Worm (Caenorhabditis elegans) whole organism, L3 larva: ENCODE measurements around the gene F44E2.8.

Experiments
- R02D3.7 ChIP-seq: fragments of 150-350 bp; optimal IDR thresholded peaks from 2 replicates; lab custom pipeline; 2014; ENCODE audit warnings: missing biosample characterization, missing genetic modification characterization
- ZK546.5 ChIP-seq: sonication (generic microtip); optimal IDR thresholded peaks from 2 replicates; lab custom pipeline; 2017; ENCODE audit warnings: missing biosample characterization, missing genetic modification characterization
- ama-1 ChIP-seq: fragments of 150-350 bp; optimal IDR thresholded peaks from 2 replicates; lab custom pipeline; 2018
- ceh-28 ChIP-seq: fragments of 150-350 bp; optimal IDR thresholded peaks from 2 replicates; lab custom pipeline; 2014; ENCODE audit warnings: missing biosample characterization, missing genetic modification reagents, missing genetic modification characterization
- ceh-9 ChIP-seq: sonication (generic microtip); optimal IDR thresholded peaks from 2 replicates; lab custom pipeline; 2018; ENCODE audit warnings: missing biosample characterization, missing genetic modification characterization
- egl-5 ChIP-seq: fragments of 150-350 bp; optimal IDR thresholded peaks from 2 replicates; lab custom pipeline; 2017; ENCODE audit warnings: missing biosample characterization, missing genetic modification reagents, missing genetic modification characterization, inconsistent platforms
- elt-2 ChIP-seq: sonication (generic microtip); optimal IDR thresholded peaks from 2 replicates; lab custom pipeline; 2016; ENCODE audit warnings: missing genetic modification reagents, mild to moderate bottlenecking, missing genetic modification characterization, missing compliant biosample characterization
- elt-3 ChIP-seq, 3 experiments: fragments of 150-350 bp in 1 of 3; sonication (generic microtip) in 2 of 3; optimal IDR thresholded peaks; 2 replicates in 2 of 3; 4 replicates in 1 of 3; lab custom pipeline; 2014 to 2017; ENCODE audit warnings: missing biosample characterization in 3 of 3, missing genetic modification characterization in 3 of 3
- eor-1 ChIP-seq, 2 experiments: fragments of 150-350 bp; optimal IDR thresholded peaks; 2 replicates each; lab custom pipeline; 2014 to 2018; ENCODE audit warnings: missing biosample characterization in 2 of 2, missing genetic modification characterization in 2 of 2
- fkh-10 ChIP-seq: sonication (generic microtip); optimal IDR thresholded peaks from 2 replicates; lab custom pipeline; 2017; ENCODE audit warnings: missing biosample characterization, missing genetic modification reagents, missing genetic modification characterization
- fos-1 ChIP-seq: fragments of 150-350 bp; optimal IDR thresholded peaks from 2 replicates; lab custom pipeline; 2014; ENCODE audit warnings: missing biosample characterization, missing genetic modification characterization
- hmg-11 ChIP-seq: sonication (generic microtip); optimal IDR thresholded peaks from 2 replicates; lab custom pipeline; 2016; ENCODE audit warnings: missing genetic modification characterization, missing compliant biosample characterization
- jun-1 ChIP-seq: fragments of 150-350 bp; optimal IDR thresholded peaks from 2 replicates; lab custom pipeline; 2014; ENCODE audit warnings: missing biosample characterization, missing genetic modification reagents, missing genetic modification characterization
- lin-15B ChIP-seq: fragments of 150-350 bp; optimal IDR thresholded peaks from 2 replicates; lab custom pipeline; 2014; ENCODE audit warnings: missing biosample characterization, missing genetic modification characterization
- lin-39 ChIP-seq: fragments of 150-350 bp; optimal IDR thresholded peaks from 2 replicates; lab custom pipeline; 2018; ENCODE audit warnings: missing biosample characterization, missing genetic modification reagents, missing genetic modification characterization
- lsy-12 ChIP-seq: sonication (generic microtip); optimal IDR thresholded peaks from 2 replicates; lab custom pipeline; 2016; ENCODE audit warnings: mild to moderate bottlenecking, missing genetic modification characterization, missing compliant biosample characterization
- mdl-1 ChIP-seq: fragments of 150-350 bp; optimal IDR thresholded peaks from 2 replicates; lab custom pipeline; 2014; ENCODE audit warnings: missing biosample characterization, missing genetic modification characterization
- nfya-1 ChIP-seq: sonication (generic microtip); optimal IDR thresholded peaks from 2 replicates; lab custom pipeline; 2017; ENCODE audit warnings: missing genetic modification characterization, mild to moderate bottlenecking, missing compliant biosample characterization, antibody characterized with exemption, moderate library complexity; ENCODE audit not compliant: insufficient read depth
- nhr-12 ChIP-seq: fragments of 150-350 bp; optimal IDR thresholded peaks from 2 replicates; lab custom pipeline; 2014; ENCODE audit warnings: missing biosample characterization, missing genetic modification characterization
- nhr-23 ChIP-seq: fragments of 150-350 bp; optimal IDR thresholded peaks from 2 replicates; lab custom pipeline; 2014; ENCODE audit warnings: missing biosample characterization, missing genetic modification reagents, missing genetic modification characterization
- nhr-237 ChIP-seq: fragments of 150-350 bp; optimal IDR thresholded peaks from 2 replicates; lab custom pipeline; 2014; ENCODE audit warnings: missing biosample characterization, missing genetic modification characterization
- nhr-25 ChIP-seq: sonication (generic microtip); optimal IDR thresholded peaks from 2 replicates; lab custom pipeline; 2017; ENCODE audit warnings: missing biosample characterization, missing genetic modification characterization
- nhr-28 ChIP-seq: fragments of 150-350 bp; optimal IDR thresholded peaks from 2 replicates; lab custom pipeline; 2014; ENCODE audit warnings: missing biosample characterization, missing genetic modification characterization
- nhr-43 ChIP-seq: sonication (generic microtip); optimal IDR thresholded peaks from 2 replicates; lab custom pipeline; 2016; ENCODE audit warnings: mild to moderate bottlenecking, missing genetic modification characterization, missing compliant biosample characterization; ENCODE audit not compliant: poor library complexity, severe bottlenecking
- nhr-67 ChIP-seq: fragments of 150-350 bp; optimal IDR thresholded peaks from 2 replicates; lab custom pipeline; 2014; ENCODE audit warnings: missing biosample characterization, missing genetic modification characterization
- nhr-76 ChIP-seq: fragments of 150-350 bp; sonication (generic microtip); optimal IDR thresholded peaks from 5 replicates; lab custom pipeline; 2014; ENCODE audit warnings: missing biosample characterization, missing genetic modification characterization
- nhr-77 ChIP-seq: fragments of 150-350 bp; optimal IDR thresholded peaks from 2 replicates; lab custom pipeline; 2014; ENCODE audit warnings: missing biosample characterization, missing genetic modification characterization
- pha-4 ChIP-seq: fragments of 150-350 bp; optimal IDR thresholded peaks from 2 replicates; lab custom pipeline; 2014; ENCODE audit warnings: missing biosample characterization, missing genetic modification reagents, missing genetic modification characterization
- pqm-1 ChIP-seq: fragments of 150-350 bp; optimal IDR thresholded peaks from 2 replicates; lab custom pipeline; 2017; ENCODE audit warnings: missing biosample characterization, missing genetic modification characterization, inconsistent platforms
- sea-2 ChIP-seq: fragments of 150-350 bp; sonication (generic microtip); optimal IDR thresholded peaks from 4 replicates; lab custom pipeline; 2014; ENCODE audit warnings: missing biosample characterization, missing genetic modification reagents, missing genetic modification characterization
- skn-1 ChIP-seq: fragments of 150-350 bp; optimal IDR thresholded peaks from 2 replicates; lab custom pipeline; 2014; ENCODE audit warnings: missing biosample characterization, missing genetic modification characterization
- snpc-4 ChIP-seq: fragments of 150-350 bp; optimal IDR thresholded peaks from 2 replicates; lab custom pipeline; 2014; ENCODE audit warnings: missing biosample characterization, missing genetic modification characterization
- tbx-2 ChIP-seq: sonication (generic microtip); optimal IDR thresholded peaks from 2 replicates; lab custom pipeline; 2016; ENCODE audit warnings: mild to moderate bottlenecking, missing genetic modification characterization, missing compliant biosample characterization
- unc-62 ChIP-seq: fragments of 150-350 bp; sonication (generic microtip); optimal IDR thresholded peaks from 4 replicates; lab custom pipeline; 2014; ENCODE audit warnings: missing biosample characterization, missing genetic modification reagents, missing genetic modification characterization
- zag-1 ChIP-seq: fragments of 150-350 bp; optimal IDR thresholded peaks from 2 replicates; lab custom pipeline; 2014; ENCODE audit warnings: missing biosample characterization, missing genetic modification characterization
- ztf-4 ChIP-seq: fragments of 150-350 bp; optimal IDR thresholded peaks from 2 replicates; lab custom pipeline; 2014; ENCODE audit warnings: missing biosample characterization, missing genetic modification characterization

Gene F44E2.8

ce11 chrIII:8866038-8866437, 16.4 kb upstream of the F44E2.8 start:
- no peak for TF ChIP-seq ama-1 (lab: Kevin White, UChicago)
- TF ChIP-seq hmg-11 (tag; lab: Kevin White, UChicago), result no peak
- no peak for TF ChIP-seq fos-1 (tag; lab: Kevin White, UChicago)
- TF ChIP-seq egl-5 (tag; lab: Kevin White, UChicago), result no peak
- TF ChIP-seq zag-1, result no peak
- no peak for TF ChIP-seq nhr-76 (tag; lab: Kevin White, UChicago)
- TF ChIP-seq unc-62 (GFP tag; lab: Kevin White, UChicago), result no peak
- TF ChIP-seq eor-1 (tag; optimal IDR thresholded peaks at IDR 0.05; lab: Kevin White, UChicago), result no peak
- TF ChIP-seq nhr-28 (tag; lab: Kevin White, UChicago), result no peak
- no peak for TF ChIP-seq nhr-237 (tag; lab: Kevin White, UChicago)
- TF ChIP-seq jun-1, result no peak
- no peak for TF ChIP-seq nhr-77
- TF ChIP-seq nhr-25 (tag; lab: Kevin White, UChicago), result no peak

ce11 chrIII:8865294-8865766, 15.7 kb upstream of the F44E2.8 start:
- TF ChIP-seq lsy-12 (peak; percentile 72), fos-1 (tag; lab: Kevin White, UChicago) (peak; percentile 71), pqm-1 (tag; lab: Kevin White, UChicago) (peak; percentile 67), hmg-11 (tag; lab: Kevin White, UChicago) (peak; percentile 63), ztf-4 (tag; lab: Kevin White, UChicago) (peak; percentile 8), nfya-1 (tag; lab: Kevin White, UChicago) (peak; percentile 53), sea-2 (GFP tag; lab: Kevin White, UChicago) (no peak), nhr-25 (tag; lab: Kevin White, UChicago) (peak; percentile 75), nhr-23 (tag; lab: Kevin White, UChicago) (peak; percentile 57), ZK546.5 (no peak), tbx-2 (tag; lab: Kevin White, UChicago) (peak; percentile 25), lin-15B (tag; lab: Kevin White, UChicago) (peak; percentile 56), elt-2 (tag; lab: Kevin White, UChicago) (peak; percentile 84), egl-5 (tag; lab: Kevin White, UChicago) (peak; percentile 16), nhr-77 (no peak), lin-39 (tag; lab: Kevin White, UChicago) (no peak), mdl-1 (tag; lab: Kevin White, UChicago) (no peak), ceh-28 (tag; lab: Kevin White, UChicago) (peak; percentile 34), R02D3.7 (tag; lab: Kevin White, UChicago) (peak; percentile 33), fkh-10 (GFP tag; lab: Kevin White, UChicago) (no peak), snpc-4 (peak; percentile 46), nhr-43 (tag; lab: Kevin White, UChicago) (no peak), nhr-67 (tag; lab: Kevin White, UChicago) (no peak), jun-1 (peak; percentile 74), ama-1 (lab: Kevin White, UChicago) (peak; percentile 99)

ce11 chrIII:8858482-8858881, 8.8 kb upstream of the F44E2.8 start:
- TF ChIP-seq fos-1 (tag; lab: Kevin White, UChicago) (no peak), skn-1 (tag; lab: Kevin White, UChicago) (no peak), egl-5 (tag; lab: Kevin White, UChicago) (no peak), lin-15B (tag; lab: Kevin White, UChicago) (no peak), jun-1 (no peak), snpc-4 (no peak), pha-4 (tag; lab: Kevin White, UChicago) (no peak), elt-3 (tag; optimal IDR thresholded peaks at IDR 0.05; lab: Kevin White, UChicago) (no peak), hmg-11 (tag; lab: Kevin White, UChicago) (no peak), nhr-12 (tag; lab: Kevin White, UChicago) (no peak), sea-2 (GFP tag; lab: Kevin White, UChicago) (no peak), R02D3.7 (tag; lab: Kevin White, UChicago) (no peak)

ce11 chrIII:8851961-8852360, 2.3 kb upstream of the F44E2.8 start, which contains the start of gene plg-1:
Gene plg-1, plus strand, starts transcription at chrIII:8852261.
- TF ChIP-seq unc-62 (GFP tag; lab: Kevin White, UChicago) (no peak), ceh-9 (tag; lab: Kevin White, UChicago) (no peak), eor-1 (tag; optimal IDR thresholded peaks at IDR 0.05; lab: Kevin White, UChicago) (no peak)
